Fruit fly (Drosophila melanogaster) whole organism, wandering third instar larva: Measurements from ENCODE around the gene CG4955.

ENCODE experiments used
- Abd-B ChIP-seq: fragments of >200 bp; optimal IDR thresholded peaks from 2 replicates; lab custom pipeline; 2017; ENCODE audit warnings: missing biosample characterization, missing genetic modification characterization
- Dfd ChIP-seq: fragments of >200 bp; optimal IDR thresholded peaks from 2 replicates; lab custom pipeline; 2017; ENCODE audit warnings: missing biosample characterization, missing genetic modification characterization
- HLH106 ChIP-seq: fragments of 200-800 bp; optimal IDR thresholded peaks from 3 replicates; lab custom pipeline; 2019; ENCODE audit warnings: missing biosample characterization, mild to moderate bottlenecking, missing genetic modification characterization, moderate library complexity
- Hnf4 ChIP-seq: fragments of 200-800 bp; sonication (Bioruptor generic); optimal IDR thresholded peaks from 2 replicates; lab custom pipeline; 2016; ENCODE audit warnings: missing biosample characterization, mild to moderate bottlenecking, missing genetic modification characterization
- Hr78 ChIP-seq: fragments of >200 bp; optimal IDR thresholded peaks from 2 replicates; lab custom pipeline; 2017; ENCODE audit warnings: missing biosample characterization, missing genetic modification characterization
- Jra ChIP-seq: sonication (Bioruptor generic); optimal IDR thresholded peaks from 2 replicates; lab custom pipeline; 2016; ENCODE audit warnings: missing biosample characterization, missing genetic modification characterization
- Myc ChIP-seq: fragments of >200 bp; optimal IDR thresholded peaks from 2 replicates; lab custom pipeline; 2017
- N ChIP-seq: fragments of >200 bp; optimal IDR thresholded peaks from 2 replicates; lab custom pipeline; 2018; ENCODE audit warnings: missing biosample characterization, missing external identifiers, missing genetic modification characterization
- OdsH ChIP-seq: fragments of 200-800 bp; sonication (Bioruptor generic); optimal IDR thresholded peaks from 2 replicates; lab custom pipeline; 2016; ENCODE audit warnings: missing biosample characterization, mild to moderate bottlenecking, missing genetic modification characterization
- Rel ChIP-seq, 2 experiments: fragments of 200-800 bp; sonication (Bioruptor generic) in 1 of 2; optimal IDR thresholded peaks; 2 replicates in 1 of 2; 3 replicates in 1 of 2; lab custom pipeline; 2016 to 2019; ENCODE audit warnings: mild to moderate bottlenecking in 2 of 2, missing biosample characterization in 2 of 2, missing genetic modification characterization in 2 of 2, moderate library complexity in 1 of 2
- Sp1 ChIP-seq: fragments of 200-800 bp; sonication (Bioruptor generic); optimal IDR thresholded peaks from 3 replicates; lab custom pipeline; 2019; ENCODE audit warnings: missing biosample characterization, mild to moderate bottlenecking, missing genetic modification characterization, moderate library complexity
- br ChIP-seq: fragments of 200-800 bp; sonication (Bioruptor generic); optimal IDR thresholded peaks from 2 replicates; lab custom pipeline; 2016; ENCODE audit warnings: missing biosample characterization, missing genetic modification characterization
- dl ChIP-seq, 2 experiments: fragments of 175-275, 200-275 bp in 1 of 2; fragments of 200-275 bp in 1 of 2; sonication (Bioruptor generic); optimal IDR thresholded peaks; lab custom pipeline; 2018; ENCODE audit warnings: mild to moderate bottlenecking in 2 of 2, missing biosample characterization in 2 of 2, missing genetic modification characterization in 2 of 2, moderate library complexity in 2 of 2; ENCODE audit not compliant: partially characterized antibody in 2 of 2, insufficient read depth in 1 of 2
- dmrt93B ChIP-seq: fragments of 200-800 bp; sonication (Bioruptor generic); optimal IDR thresholded peaks from 2 replicates; lab custom pipeline; 2018; ENCODE audit warnings: missing biosample characterization, mild to moderate bottlenecking, missing genetic modification characterization
- ey ChIP-seq: fragments of 200-800 bp; sonication (Bioruptor generic); optimal IDR thresholded peaks from 2 replicates; lab custom pipeline; 2016; ENCODE audit warnings: missing biosample characterization, missing genetic modification characterization
- foxo ChIP-seq, 2 experiments: fragments of 200-800 bp; sonication (Bioruptor generic); optimal IDR thresholded peaks; 2 replicates in 1 of 2; 3 replicates in 1 of 2; lab custom pipeline; 2016 to 2017; ENCODE audit warnings: missing biosample characterization in 2 of 2, missing genetic modification characterization in 2 of 2
- h ChIP-seq: fragments of 200-800 bp; sonication (Bioruptor generic); optimal IDR thresholded peaks from 3 replicates; lab custom pipeline; 2016; ENCODE audit warnings: missing biosample characterization, mild to moderate bottlenecking, missing genetic modification characterization
- jim ChIP-seq: fragments of 175-275, 200-325 bp; sonication (Bioruptor generic); optimal IDR thresholded peaks from 2 replicates; lab custom pipeline; 2016; ENCODE audit warnings: missing biosample characterization, mild to moderate bottlenecking, missing genetic modification characterization
- lola ChIP-seq: fragments of >200 bp; optimal IDR thresholded peaks from 2 replicates; lab custom pipeline; 2017; ENCODE audit warnings: missing biosample characterization, missing genetic modification characterization
- psq ChIP-seq: fragments of 200-800 bp; sonication (Bioruptor generic); optimal IDR thresholded peaks from 3 replicates; lab custom pipeline; 2017; ENCODE audit warnings: missing biosample characterization, mild to moderate bottlenecking, missing genetic modification characterization, moderate library complexity
- rgr ChIP-seq: fragments of 200-800 bp; sonication (Bioruptor generic); optimal IDR thresholded peaks from 3 replicates; lab custom pipeline; 2016; ENCODE audit warnings: missing biosample characterization, mild to moderate bottlenecking, missing genetic modification characterization
- sage ChIP-seq: fragments of 200-800 bp; sonication (Bioruptor generic); optimal IDR thresholded peaks from 2 replicates; lab custom pipeline; 2016; ENCODE audit warnings: missing biosample characterization, mild to moderate bottlenecking, missing genetic modification characterization
- sv ChIP-seq: fragments of 200-800 bp; sonication (Bioruptor generic); optimal IDR thresholded peaks from 3 replicates; lab custom pipeline; 2016; ENCODE audit warnings: missing biosample characterization, missing genetic modification characterization
- tai ChIP-seq: sonication (Bioruptor generic); optimal IDR thresholded peaks from 2 replicates; lab custom pipeline; 2016; ENCODE audit warnings: missing biosample characterization, missing genetic modification characterization
- usp ChIP-seq: fragments of >200 bp; optimal IDR thresholded peaks from 2 replicates; lab custom pipeline; 2017; ENCODE audit warnings: missing biosample characterization, missing genetic modification characterization
- woc ChIP-seq: sonication (Bioruptor generic); optimal IDR thresholded peaks from 2 replicates; lab custom pipeline; 2016; ENCODE audit warnings: missing biosample characterization, mild to moderate bottlenecking, missing genetic modification characterization

CG4955 gene

DNA sequence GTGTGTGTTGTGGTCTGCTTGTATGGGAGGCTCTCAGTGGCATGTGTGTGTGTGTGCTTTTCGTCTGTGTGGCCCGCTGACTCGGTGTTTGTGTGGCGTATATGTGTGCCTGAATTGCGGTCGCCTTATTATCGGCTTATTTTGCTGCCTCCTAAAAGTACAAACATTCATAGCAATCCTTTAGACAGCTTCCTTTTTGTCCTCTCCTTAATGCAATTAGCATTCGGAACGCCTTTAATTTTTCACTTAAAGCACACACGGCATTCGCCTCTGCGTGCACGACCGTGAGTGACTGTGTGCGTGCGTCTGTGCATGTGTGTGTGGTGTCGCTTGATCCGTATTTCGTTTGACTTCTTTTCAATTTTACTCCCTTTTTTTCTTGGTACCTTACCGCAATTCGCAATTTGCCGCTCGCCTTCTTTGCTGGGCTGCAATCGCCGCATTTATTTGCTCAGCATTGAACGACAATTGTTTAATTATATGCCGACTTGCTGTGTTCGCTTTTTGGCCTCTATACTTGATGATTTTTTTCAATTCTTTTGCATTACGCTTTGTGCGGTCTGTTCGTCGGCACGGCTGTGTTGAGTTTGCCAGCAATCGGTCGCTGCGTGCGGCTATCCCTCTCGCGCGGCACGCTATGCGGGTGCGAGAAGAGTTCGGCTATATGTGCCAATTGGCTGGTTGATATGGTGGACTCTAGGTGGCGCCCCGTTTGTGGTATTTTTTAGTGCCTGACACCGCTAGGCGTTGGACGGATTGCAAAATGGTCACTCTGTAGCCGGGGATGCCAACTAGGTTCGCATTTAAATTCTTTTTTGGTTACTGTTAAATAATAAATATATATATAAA is 3.7 kb upstream of the CG4955 start, which contains the start of gene wcy:
Gene wcy, minus strand, starts transcription at position 608 of the 849 bp plus-strand sequence.
- no peak for TF ChIP-seq jim (GFP tag; lab: Kevin White, UChicago)
- no peak for TF ChIP-seq Rel (GFP tag; optimal IDR thresholded peaks at IDR 0.05; lab: Kevin White, UChicago)
- peak; percentile 43 for TF ChIP-seq Rel (tag; optimal IDR thresholded peaks at IDR 0.05; lab: Kevin White, UChicago)
- peak; percentile 19 for TF ChIP-seq woc (GFP tag; lab: Kevin White, UChicago)
- peak; percentile 76 for TF ChIP-seq Myc
- TF ChIP-seq Jra (GFP tag; lab: Kevin White, UChicago) = no peak
- peak; percentile 95 for TF ChIP-seq psq
- TF ChIP-seq HLH106 (tag; lab: Kevin White, UChicago) = peak; percentile 46
- peak; percentile 25 for TF ChIP-seq Sp1
- no peak for TF ChIP-seq Hnf4 (GFP tag; lab: Kevin White, UChicago)
- TF ChIP-seq usp (GFP tag; lab: Kevin White, UChicago) = no peak
- TF ChIP-seq h (GFP tag; lab: Kevin White, UChicago) = no peak
- TF ChIP-seq sv (GFP tag; lab: Kevin White, UChicago) = no peak
- peak; percentile 86 for TF ChIP-seq N (GFP tag; lab: Kevin White, UChicago)
- TF ChIP-seq Abd-B (GFP tag; lab: Kevin White, UChicago) = peak; percentile 57
- no peak for TF ChIP-seq lola (GFP tag; lab: Kevin White, UChicago)
- peak in 1 of 2 experiments; percentile 7 for TF ChIP-seq foxo (GFP tag; optimal IDR thresholded peaks at IDR 0.05; lab: Kevin White, UChicago)
- peak; percentile 3 for TF ChIP-seq rgr (GFP tag; lab: Kevin White, UChicago)
- TF ChIP-seq tai (GFP tag; lab: Kevin White, UChicago) = no peak

DNA sequence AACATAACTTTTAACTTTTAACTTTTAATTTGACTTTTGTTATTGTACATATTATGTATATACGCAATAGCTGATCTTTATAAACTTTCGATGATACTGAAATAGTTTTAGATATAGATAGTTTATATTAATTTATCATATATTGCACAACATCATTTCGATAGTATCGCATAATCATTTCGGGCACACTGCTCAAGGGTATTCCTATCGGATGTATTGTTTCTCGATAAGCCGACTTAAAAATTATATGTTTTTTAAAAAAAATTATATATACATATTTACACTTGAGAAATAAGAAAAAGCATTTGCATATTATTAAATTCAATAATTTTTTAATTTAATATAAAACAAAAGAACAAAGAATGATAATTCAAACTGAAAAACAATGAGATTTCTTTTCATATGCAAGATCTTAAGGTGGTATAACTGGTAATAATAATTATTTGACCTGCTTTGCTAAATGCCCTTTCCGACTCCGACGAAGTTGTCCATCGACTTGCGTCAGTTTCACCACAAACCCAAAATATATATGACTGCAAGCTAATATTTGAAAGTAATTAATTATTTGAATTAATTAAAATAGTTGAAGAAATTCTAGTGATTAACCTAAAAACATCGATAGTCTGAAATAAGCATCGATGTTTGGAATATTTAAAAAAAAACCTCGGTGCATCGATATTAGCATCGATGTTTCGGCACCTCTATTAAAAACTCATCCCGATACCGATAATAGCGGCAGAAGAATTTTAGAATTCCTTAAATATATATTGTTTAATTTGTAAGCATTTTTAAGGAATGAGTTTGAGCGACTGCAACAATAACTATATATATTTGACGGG is 2.9 kb upstream of the CG4955 start, which contains the start of gene CG4949:
Gene CG4949, plus strand, starts transcription at position 698 of the 839 bp plus-strand sequence.
- no peak for TF ChIP-seq h (GFP tag; lab: Kevin White, UChicago)
- peak; percentile 36 for TF ChIP-seq HLH106 (tag; lab: Kevin White, UChicago)
- TF ChIP-seq foxo (GFP tag; optimal IDR thresholded peaks at IDR 0.05; lab: Kevin White, UChicago) = peak in 1 of 2 experiments; percentile 6
- peak; percentile 33 for TF ChIP-seq sage (GFP tag; lab: Kevin White, UChicago)

DNA sequence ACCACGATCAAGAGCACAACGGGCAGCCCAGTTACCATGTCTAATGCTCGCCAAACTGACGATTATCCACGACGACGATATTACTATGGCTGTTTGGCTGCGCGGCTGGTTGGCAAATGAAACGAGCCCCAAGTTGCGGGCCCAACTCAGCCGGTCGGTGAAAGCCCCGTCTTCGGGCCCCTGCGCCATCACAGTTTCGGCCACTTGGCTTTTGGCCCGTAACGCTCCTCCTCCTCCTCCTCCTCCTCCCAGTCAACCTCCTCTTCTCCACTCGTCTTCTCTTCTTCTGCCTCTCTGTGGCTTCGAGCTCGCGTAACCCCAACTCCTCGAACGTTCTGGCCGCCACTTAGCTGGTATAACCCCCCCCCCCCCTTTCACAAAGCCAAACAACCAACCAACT is 6.3 kb downstream of the CG4955 start, which contains the start of gene CG8945:
Gene CG8945, minus strand, starts transcription at position 101 of the 400 bp plus-strand sequence.
- no peak for TF ChIP-seq br (GFP tag; lab: Kevin White, UChicago)
- TF ChIP-seq Hnf4 (GFP tag; lab: Kevin White, UChicago) = no peak
- TF ChIP-seq Hr78 (GFP tag; lab: Kevin White, UChicago) = no peak
- TF ChIP-seq Rel (GFP tag; optimal IDR thresholded peaks at IDR 0.05; lab: Kevin White, UChicago) = no peak
- TF ChIP-seq Rel (tag; optimal IDR thresholded peaks at IDR 0.05; lab: Kevin White, UChicago) = no peak
- TF ChIP-seq ey (GFP tag; lab: Kevin White, UChicago) = no peak
- no peak for TF ChIP-seq dmrt93B (GFP tag; lab: Kevin White, UChicago)
- no peak for TF ChIP-seq sv (GFP tag; lab: Kevin White, UChicago)

DNA sequence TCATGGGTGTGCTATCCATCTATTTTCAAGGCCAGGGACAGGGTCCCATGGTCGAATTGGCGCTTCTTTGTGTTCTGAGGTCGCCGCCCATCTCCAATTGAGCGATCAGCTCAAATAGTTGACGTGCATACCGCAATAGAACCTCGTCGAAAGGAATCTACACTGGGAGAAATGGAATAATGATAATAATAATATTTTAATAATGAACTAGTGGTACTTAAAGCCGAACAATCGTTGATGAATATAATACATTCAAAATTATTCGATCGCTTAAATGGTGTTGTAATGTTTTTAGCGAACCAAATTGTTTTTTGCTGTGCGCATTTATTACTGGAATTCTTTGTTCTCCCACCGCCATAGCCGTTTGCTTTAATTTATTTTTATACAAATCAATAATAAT is 9.3 kb downstream of the CG4955 start:
- TF ChIP-seq Jra (GFP tag; lab: Kevin White, UChicago) (no peak), woc (GFP tag; lab: Kevin White, UChicago) (no peak), HLH106 (tag; lab: Kevin White, UChicago) (peak; percentile 27), foxo (GFP tag; optimal IDR thresholded peaks at IDR 0.05; lab: Kevin White, UChicago) (peak in 1 of 2 experiments; percentile 15), dl (GFP tag; optimal IDR thresholded peaks at IDR 0.05; lab: Kevin White, UChicago; ENCODE audit: insufficient read depth in 1 of 2, partially characterized antibody in 2 of 2) (no peak), OdsH (no peak), psq (no peak), Dfd (GFP tag; lab: Kevin White, UChicago) (no peak), sv (GFP tag; lab: Kevin White, UChicago) (no peak), Myc (no peak), Hr78 (GFP tag; lab: Kevin White, UChicago) (no peak), sage (GFP tag; lab: Kevin White, UChicago) (no peak)
